Fruit fly (Drosophila melanogaster) whole organism, embryonic: ENCODE measurements around the gene CG43755.

Experiments used
- Atf-2 ChIP-seq: fragments of 200-800 bp; sonication (Bioruptor generic); optimal IDR thresholded peaks from 2 replicates; lab custom pipeline; 2016; ENCODE audit warnings: missing biosample characterization, missing genetic modification characterization
- B-H2 ChIP-seq: fragments of 200-800 bp; sonication (Bioruptor generic); optimal IDR thresholded peaks from 2 replicates; lab custom pipeline; 2018; ENCODE audit warnings: missing biosample characterization, mild to moderate bottlenecking, missing genetic modification characterization
- CG11247 ChIP-seq: fragments of 200-800 bp; sonication (Bioruptor generic); IDR thresholded peaks from 2 replicates; pipeline ENCODE4 v1.3.6; 2022; ENCODE audit warnings: missing biosample characterization, missing genetic modification characterization
- CG11723 ChIP-seq: fragments of 200-800 bp; sonication (Bioruptor generic); optimal IDR thresholded peaks from 2 replicates; lab custom pipeline; 2017; ENCODE audit warnings: missing biosample characterization, mild to moderate bottlenecking, missing genetic modification characterization
- CG12299 ChIP-seq: fragments of 200-800 bp; sonication (Bioruptor generic); optimal IDR thresholded peaks from 2 replicates; lab custom pipeline; 2018; ENCODE audit warnings: missing biosample characterization, mild to moderate bottlenecking, missing genetic modification characterization
- CG12391 ChIP-seq: fragments of 200-800 bp; sonication (Bioruptor generic); optimal IDR thresholded peaks from 3 replicates; lab custom pipeline; 2018; ENCODE audit warnings: missing biosample characterization, mild to moderate bottlenecking, missing genetic modification characterization, moderate library complexity
- CG13424 ChIP-seq: fragments of 200-800 bp; sonication (Bioruptor generic); optimal IDR thresholded peaks from 2 replicates; lab custom pipeline; 2019; ENCODE audit warnings: missing biosample characterization, mild to moderate bottlenecking, missing genetic modification characterization, moderate library complexity
- CG13894 ChIP-seq: fragments of 200-800 bp; sonication (Bioruptor generic); optimal IDR thresholded peaks from 3 replicates; lab custom pipeline; 2018; ENCODE audit warnings: missing biosample characterization, mild to moderate bottlenecking, missing genetic modification characterization, moderate library complexity
- CG14441 ChIP-seq: fragments of 200-800 bp; sonication (Bioruptor generic); IDR thresholded peaks from 2 replicates; pipeline ENCODE4 v1.3.6; 2022; ENCODE audit warnings: missing biosample characterization, missing genetic modification characterization
- CG15514 ChIP-seq: fragments of 200-800 bp; sonication (Bioruptor generic); optimal IDR thresholded peaks from 3 replicates; lab custom pipeline; 2017; ENCODE audit warnings: missing biosample characterization, missing genetic modification characterization, mild to moderate bottlenecking, moderate library complexity, missing genetic modification reagents
- CG15696 ChIP-seq: fragments of 200-800 bp; sonication (Bioruptor generic); optimal IDR thresholded peaks from 2 replicates; lab custom pipeline; 2019; ENCODE audit warnings: missing biosample characterization, mild to moderate bottlenecking, missing genetic modification characterization, moderate library complexity
- CG16779 ChIP-seq: fragments of 200-800 bp; sonication (Bioruptor generic); IDR thresholded peaks from 2 replicates; pipeline ENCODE4 v1.3.6; 2022; ENCODE audit warnings: missing biosample characterization, missing genetic modification characterization
- CG31365 ChIP-seq: fragments of 200-800 bp; sonication (Bioruptor generic); optimal IDR thresholded peaks from 2 replicates; lab custom pipeline; 2018; ENCODE audit warnings: missing biosample characterization, mild to moderate bottlenecking, missing genetic modification characterization
- CG6272 ChIP-seq: fragments of 200-800 bp; sonication (Bioruptor generic); IDR thresholded peaks from 2 replicates; pipeline ENCODE4 v1.3.6; 2022; ENCODE audit warnings: missing biosample characterization, missing genetic modification characterization
- CG7372 ChIP-seq: fragments of 200-800 bp; sonication (Bioruptor generic); IDR thresholded peaks from 2 replicates; pipeline ENCODE4 v1.3.6; 2022; ENCODE audit warnings: missing biosample characterization, missing genetic modification characterization
- CG7928 ChIP-seq: fragments of 200-800 bp; sonication (Bioruptor generic); optimal IDR thresholded peaks from 2 replicates; lab custom pipeline; 2017; ENCODE audit warnings: missing biosample characterization, mild to moderate bottlenecking, missing genetic modification characterization
- CG9609 ChIP-seq: fragments of 200-800 bp; sonication (Bioruptor generic); optimal IDR thresholded peaks from 3 replicates; lab custom pipeline; 2016; ENCODE audit warnings: missing biosample characterization, missing genetic modification characterization
- Camta ChIP-seq: fragments of 200-800 bp; sonication (Bioruptor generic); optimal IDR thresholded peaks from 2 replicates; lab custom pipeline; 2016; ENCODE audit warnings: missing biosample characterization, missing genetic modification characterization
- D19B ChIP-seq: fragments of 200-800 bp; sonication (Bioruptor generic); optimal IDR thresholded peaks from 2 replicates; lab custom pipeline; 2017; ENCODE audit warnings: missing biosample characterization, mild to moderate bottlenecking, missing genetic modification characterization
- Dad ChIP-seq: fragments of 200-800 bp; sonication (Bioruptor generic); optimal IDR thresholded peaks from 3 replicates; lab custom pipeline; 2016; ENCODE audit warnings: missing biosample characterization, missing genetic modification characterization
- ERR ChIP-seq: fragments of 200-800 bp; sonication (Bioruptor generic); optimal IDR thresholded peaks from 2 replicates; lab custom pipeline; 2016; ENCODE audit warnings: missing biosample characterization, missing genetic modification characterization
- HLH3B ChIP-seq: fragments of 200-800 bp; sonication (Bioruptor generic); IDR thresholded peaks from 2 replicates; pipeline ENCODE4 v1.3.6; 2022; ENCODE audit warnings: missing biosample characterization, missing genetic modification characterization
- Hand ChIP-seq: fragments of 200-800 bp; sonication (Bioruptor generic); optimal IDR thresholded peaks from 2 replicates; lab custom pipeline; 2017; ENCODE audit warnings: mild to moderate bottlenecking, missing biosample characterization, missing genetic modification reagents, missing genetic modification characterization
- Meics ChIP-seq: fragments of 200-800 bp; sonication (Bioruptor generic); optimal IDR thresholded peaks from 2 replicates; lab custom pipeline; 2017; ENCODE audit warnings: missing biosample characterization, mild to moderate bottlenecking, missing genetic modification characterization
- Rfx ChIP-seq: fragments of 200-800 bp; sonication (Bioruptor generic); IDR thresholded peaks from 2 replicates; pipeline ENCODE4 v1.3.6; 2022; ENCODE audit warnings: missing biosample characterization, missing genetic modification characterization
- Rx ChIP-seq: fragments of 200-800 bp; sonication (Bioruptor generic); IDR thresholded peaks from 2 replicates; pipeline ENCODE4 v1.3.6; 2022; ENCODE audit warnings: missing biosample characterization, missing genetic modification characterization
- Sry-δ ChIP-seq: fragments of 200-800 bp; sonication (Bioruptor generic); optimal IDR thresholded peaks from 2 replicates; lab custom pipeline; 2016; ENCODE audit warnings: missing biosample characterization, missing genetic modification characterization
- bcd ChIP-seq: fragments of 200-800 bp; sonication (Bioruptor generic); optimal IDR thresholded peaks from 2 replicates; lab custom pipeline; 2017; ENCODE audit warnings: missing biosample characterization, mild to moderate bottlenecking, missing genetic modification characterization
- cas ChIP-seq: fragments of 200-800 bp; sonication (Bioruptor generic); IDR thresholded peaks from 2 replicates; pipeline ENCODE4 v1.3.6; 2022; ENCODE audit warnings: missing biosample characterization, missing genetic modification characterization
- crc ChIP-seq: fragments of 200-800 bp; sonication (Bioruptor generic); optimal IDR thresholded peaks from 2 replicates; lab custom pipeline; 2016; ENCODE audit warnings: missing biosample characterization, missing genetic modification characterization
- crp ChIP-seq, 2 experiments: fragments of 200-800 bp; sonication (Bioruptor generic); optimal IDR thresholded peaks; 2 replicates in 1 of 2; 3 replicates in 1 of 2; lab custom pipeline; 2017; ENCODE audit warnings: missing biosample characterization in 2 of 2, missing genetic modification characterization in 2 of 2, mild to moderate bottlenecking in 1 of 2, moderate library complexity in 1 of 2
- dmrt99B ChIP-seq: fragments of 200-800 bp; sonication (Bioruptor generic); optimal IDR thresholded peaks from 2 replicates; lab custom pipeline; 2018; ENCODE audit warnings: missing biosample characterization, mild to moderate bottlenecking, missing genetic modification characterization, moderate library complexity
- fu2 ChIP-seq: fragments of 200-800 bp; sonication (Bioruptor generic); optimal IDR thresholded peaks from 2 replicates; lab custom pipeline; 2016; ENCODE audit warnings: missing biosample characterization, missing genetic modification characterization
- gce ChIP-seq: fragments of 200-800 bp; sonication (Bioruptor generic); IDR thresholded peaks from 3 replicates; pipeline ENCODE4 v1.3.6; 2022; ENCODE audit warnings: missing biosample characterization, missing genetic modification characterization
- her ChIP-seq: fragments of 200-800 bp; sonication (Bioruptor generic); optimal IDR thresholded peaks from 2 replicates; lab custom pipeline; 2016; ENCODE audit warnings: missing biosample characterization, missing genetic modification characterization
- hkb ChIP-seq, 2 experiments: fragments of 200-800 bp in 1 of 2; fragments of >200 bp in 1 of 2; sonication (Bioruptor generic) in 1 of 2; IDR thresholded peaks in 1 of 2; optimal IDR thresholded peaks in 1 of 2; 2 replicates each; pipeline versions ENCODE4 v1.3.6 to Lab custom; 2017 to 2022; ENCODE audit warnings: missing biosample characterization in 1 of 2, missing genetic modification characterization in 1 of 2
- mirr ChIP-seq: fragments of 200-800 bp; sonication (Bioruptor generic); optimal IDR thresholded peaks from 3 replicates; lab custom pipeline; 2018; ENCODE audit warnings: missing biosample characterization, mild to moderate bottlenecking, missing genetic modification characterization
- org-1 ChIP-seq: fragments of 200-800 bp; sonication (Bioruptor generic); optimal IDR thresholded peaks from 2 replicates; lab custom pipeline; 2017; ENCODE audit warnings: missing biosample characterization, missing genetic modification characterization
- pnt ChIP-seq: fragments of 200-800 bp; sonication (Bioruptor generic); optimal IDR thresholded peaks from 3 replicates; lab custom pipeline; 2016; ENCODE audit warnings: missing biosample characterization, missing genetic modification characterization
- salm ChIP-seq: fragments of 200-800 bp; sonication (Bioruptor generic); optimal IDR thresholded peaks from 2 replicates; lab custom pipeline; 2018; ENCODE audit warnings: missing biosample characterization, mild to moderate bottlenecking, missing genetic modification characterization
- sens ChIP-seq: fragments of 200-800 bp; sonication (Bioruptor generic); peaks from one replicate; lab custom pipeline; 2016; ENCODE audit warnings: missing biosample characterization, missing genetic modification characterization
- sqz ChIP-seq: fragments of 200-800 bp; sonication (Bioruptor generic); optimal IDR thresholded peaks from 3 replicates; lab custom pipeline; 2018; ENCODE audit warnings: missing biosample characterization, mild to moderate bottlenecking, missing genetic modification characterization
- vvl ChIP-seq: fragments of 200-800 bp; sonication (Bioruptor generic); IDR thresholded peaks from 2 replicates; pipeline ENCODE4 v1.3.6; 2022; ENCODE audit warnings: missing biosample characterization, missing genetic modification characterization
- z ChIP-seq: fragments of 200-800 bp; sonication (Bioruptor generic); IDR thresholded peaks from 3 replicates; pipeline ENCODE4 v1.3.6; 2022; ENCODE audit warnings: missing biosample characterization, missing genetic modification characterization

Gene CG43755

DNA sequence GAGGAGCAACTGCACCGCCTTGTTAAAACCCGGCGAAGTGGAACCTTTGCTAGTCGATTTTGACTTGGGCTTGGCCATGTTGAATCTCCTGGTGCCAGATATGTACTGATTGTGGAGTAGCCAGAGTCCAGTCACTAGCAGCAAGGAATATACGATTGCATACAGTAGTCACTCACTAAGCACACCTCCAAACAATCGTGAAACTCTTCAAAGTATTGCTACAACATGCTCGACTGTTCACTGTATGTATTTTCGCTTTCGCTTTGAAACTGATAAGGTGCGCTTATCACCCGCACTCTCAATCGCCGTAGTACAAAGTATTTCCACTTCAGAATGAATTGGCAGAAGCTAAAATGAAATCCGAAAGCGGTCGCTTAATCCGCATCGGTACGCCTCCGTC lies 43.1 kb downstream of the CG43755 start (continued):
- TF ChIP-seq crc (GFP tag; lab: Kevin White, UChicago) (peak; percentile 46), sqz (GFP tag; lab: Kevin White, UChicago) (no peak), cas (peak; percentile 58; the same call in 1 of the 2 replicates), CG31365 (tag; lab: Kevin White, UChicago) (no peak), ERR (peak; percentile 60), bcd (peak; percentile 56), CG9609 (GFP tag; lab: Kevin White, UChicago) (peak; percentile 43), D19B (GFP tag; lab: Kevin White, UChicago) (peak; percentile 49), org-1 (GFP tag; lab: Kevin White, UChicago) (peak; percentile 49), Atf-2 (GFP tag; lab: Kevin White, UChicago) (peak; percentile 28), CG13894 (peak; percentile 65), CG15696 (tag; lab: Kevin White, UChicago) (peak; percentile 15), B-H2 (GFP tag; lab: Kevin White, UChicago) (peak; percentile 87), CG13424 (tag; lab: Kevin White, UChicago) (peak; percentile 57), z (no peak), Rfx (GFP tag; lab: Robert Waterston, UW) (peak; percentile 88), CG14441 (peak; percentile 77), sens (peak; percentile 88), Meics (GFP tag; lab: Kevin White, UChicago) (peak; percentile 81), vvl (GFP tag; lab: Robert Waterston, UW) (peak; percentile 84), CG12299 (tag; lab: Kevin White, UChicago) (peak; percentile 10), CG7928 (GFP tag; lab: Kevin White, UChicago) (peak; percentile 31), crp (GFP tag; optimal IDR thresholded peaks at IDR 0.05; lab: Kevin White, UChicago) (no peak), CG12391 (peak; percentile 65), salm (no peak), mirr (GFP tag; lab: Kevin White, UChicago) (peak; percentile 87), CG6272 (peak; percentile 35; the same call in 1 of the 2 replicates), Sry-δ (GFP tag; lab: Kevin White, UChicago) (peak; percentile 31), CG11723 (GFP tag; lab: Kevin White, UChicago) (peak; percentile 36), CG15514 (GFP tag; lab: Kevin White, UChicago) (peak; percentile 79), Hand (GFP tag; lab: Kevin White, UChicago) (peak; percentile 53), HLH3B (peak; percentile 61), Camta (peak; percentile 42), gce (GFP tag; lab: Robert Waterston, UW) (peak; percentile 11; the same call in 1 of the 3 replicates), pnt (GFP tag; lab: Kevin White, UChicago) (peak; percentile 50), CG11247 (GFP tag; lab: Robert Waterston, UW) (peak; percentile 77), CG7372 (GFP tag; lab: Robert Waterston, UW) (0 out of 2 replicates have a peak, but pooled peaks have one; percentile 34), hkb (optimal IDR thresholded peaks at IDR 0.05; lab: Kevin White, UChicago) (no peak), hkb (GFP tag; IDR thresholded peaks at IDR 0.05; lab: Robert Waterston, UW) (peak; percentile 75), her (GFP tag; lab: Kevin White, UChicago) (peak; percentile 87), Rx (peak; percentile 63; the same call in 1 of the 2 replicates), Dad (GFP tag; lab: Kevin White, UChicago) (peak; percentile 60), CG16779 (GFP tag; lab: Robert Waterston, UW) (peak; percentile 55; the same call in 1 of the 2 replicates), dmrt99B (tag; lab: Kevin White, UChicago) (peak; percentile 65), fu2 (GFP tag; lab: Kevin White, UChicago) (peak; percentile 57)
